Fruit fly (Drosophila melanogaster): ENCODE measurements around the gene CG6638.
A peak's percentile ranks its signal among the peaks of the same experiment; 100 is the strongest.

CG6638 gene

DNA sequence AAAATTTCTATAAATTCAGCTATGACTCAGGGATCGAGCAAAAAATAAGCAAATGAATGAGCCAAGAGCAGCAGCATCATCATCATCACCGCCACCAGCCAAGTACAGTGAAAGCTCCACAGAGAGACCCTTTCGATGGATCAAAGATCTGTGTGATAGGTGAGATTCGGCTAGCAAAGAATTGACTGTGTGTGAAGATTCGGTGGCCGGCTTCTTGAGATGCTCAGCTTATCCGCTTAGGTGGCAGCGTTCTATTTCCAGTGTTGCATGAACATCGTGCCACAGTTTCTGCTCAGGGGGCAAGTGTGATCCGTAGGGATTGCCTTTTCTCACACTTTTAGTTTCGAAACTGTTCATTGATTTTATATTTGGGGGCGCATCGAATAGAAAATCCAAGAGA is 22.8 kb downstream of the CG6638 start (continued):
- no peak for TF ChIP-seq ham (GFP tag; IDR thresholded peaks at IDR 0.05)
- TF ChIP-seq ssp (GFP tag; IDR thresholded peaks at IDR 0.05) = no peak
- TF ChIP-seq CG6175 (GFP tag; IDR thresholded peaks at IDR 0.05) = peak; percentile 92
- TF ChIP-seq CG15479 (GFP tag; optimal IDR thresholded peaks at IDR 0.05) = no peak
- no peak for TF ChIP-seq CG6254 (GFP tag; optimal IDR thresholded peaks at IDR 0.05)
- no peak for TF ChIP-seq unc-4 (GFP tag; IDR thresholded peaks at IDR 0.05; ENCODE audit: partially characterized antibody)
- no peak for TF ChIP-seq lilli (GFP tag; optimal IDR thresholded peaks at IDR 0.05)
- TF ChIP-seq dati (GFP tag; IDR thresholded peaks at IDR 0.05) = no peak
- no peak for TF ChIP-seq CG7786 (GFP tag; optimal IDR thresholded peaks at IDR 0.05)
- TF ChIP-seq CG12769 (tag; optimal IDR thresholded peaks at IDR 0.05) = peak; percentile 70
- TF ChIP-seq bsh (GFP tag; optimal IDR thresholded peaks at IDR 0.05) = peak in 1 of 2 experiments; percentile 11
- TF ChIP-seq Hr3 (GFP tag; optimal IDR thresholded peaks at IDR 0.05) = no peak
- no peak for TF ChIP-seq CG17802 (tag; optimal IDR thresholded peaks at IDR 0.05)
- no peak for TF ChIP-seq insv (GFP tag; optimal IDR thresholded peaks at IDR 0.05)
- no peak for TF ChIP-seq ac (GFP tag; optimal IDR thresholded peaks at IDR 0.05)
- peak; percentile 6 for TF ChIP-seq sug (tag; optimal IDR thresholded peaks at IDR 0.05)
- no peak for TF ChIP-seq D19B (GFP tag; optimal IDR thresholded peaks at IDR 0.05)
- no peak for TF ChIP-seq Fer2 (tag; optimal IDR thresholded peaks at IDR 0.05)
- no peak for TF ChIP-seq CG33213 (GFP tag; optimal IDR thresholded peaks at IDR 0.05)
- no peak for TF ChIP-seq vvl (GFP tag; IDR thresholded peaks at IDR 0.05)
- TF ChIP-seq kah (GFP tag; optimal IDR thresholded peaks at IDR 0.05) = peak; percentile 62
- TF ChIP-seq run (tag; optimal IDR thresholded peaks at IDR 0.05) = no peak
- peak; percentile 0 for TF ChIP-seq Nf-YC (tag; optimal IDR thresholded peaks at IDR 0.05)
- TF ChIP-seq hbn (GFP tag; IDR thresholded peaks at IDR 0.05; ENCODE audit: partially characterized antibody) = no peak
- no peak for TF ChIP-seq Taf1 (GFP tag; IDR thresholded peaks at IDR 0.05)
- no peak for TF ChIP-seq CG18262 (tag; optimal IDR thresholded peaks at IDR 0.05)
- TF ChIP-seq CG11696 (GFP tag; IDR thresholded peaks at IDR 0.05) = no peak
- no peak for TF ChIP-seq CG7745 (tag; optimal IDR thresholded peaks at IDR 0.05)
- TF ChIP-seq exex (tag; optimal IDR thresholded peaks at IDR 0.05) = no peak
- TF ChIP-seq row (GFP tag; IDR thresholded peaks at IDR 0.05) = peak; percentile 61
- TF ChIP-seq Med (GFP tag) = peak; percentile 56
- TF ChIP-seq chif (GFP tag; optimal IDR thresholded peaks at IDR 0.05) = no peak
- TF ChIP-seq CG2129 (GFP tag; IDR thresholded peaks at IDR 0.05; ENCODE audit: partially characterized antibody) = no peak
- no peak for TF ChIP-seq mam (GFP tag; optimal IDR thresholded peaks at IDR 0.05)
- TF ChIP-seq CG6683 (GFP tag; optimal IDR thresholded peaks at IDR 0.05) = no peak
- no peak for TF ChIP-seq en (GFP tag; optimal IDR thresholded peaks at IDR 0.05)
- 0 out of 3 replicates have a peak, but pooled peaks have one; percentile 23 for TF ChIP-seq z (GFP tag; IDR thresholded peaks at IDR 0.05)
- peak; percentile 42; the same call in 1 of the 2 replicates for TF ChIP-seq CG32532 (GFP tag; IDR thresholded peaks at IDR 0.05)
- no peak for TF ChIP-seq esg (GFP tag; conservative IDR thresholded peaks at IDR 0.05)
- no peak for TF ChIP-seq scrt (GFP tag; optimal IDR thresholded peaks at IDR 0.05)
- peak; percentile 44; the same call in 1 of the 3 replicates for TF ChIP-seq Dbx (GFP tag; IDR thresholded peaks at IDR 0.05)
- no peak for TF ChIP-seq CG14710 (tag; optimal IDR thresholded peaks at IDR 0.05)
- TF ChIP-seq ken (GFP tag; IDR thresholded peaks at IDR 0.05) = no peak
- TF ChIP-seq trh (GFP tag; optimal IDR thresholded peaks at IDR 0.05) = no peak
- TF ChIP-seq slbo (GFP tag; IDR thresholded peaks at IDR 0.05) = 0 out of 2 replicates have a peak, but pooled peaks have one; percentile 34
- TF ChIP-seq Hmr (GFP tag; optimal IDR thresholded peaks at IDR 0.05) = no peak
- TF ChIP-seq Rfx (GFP tag; IDR thresholded peaks at IDR 0.05) = peak; percentile 60
- no peak for TF ChIP-seq CG4617 (GFP tag; optimal IDR thresholded peaks at IDR 0.05; ENCODE audit: borderline replicate concordance)
- no peak for TF ChIP-seq MBD-R2 (GFP tag; IDR thresholded peaks at IDR 0.05)
- TF ChIP-seq gfzf (GFP tag; optimal IDR thresholded peaks at IDR 0.05) = no peak
- no peak for TF ChIP-seq Hand (GFP tag; optimal IDR thresholded peaks at IDR 0.05)
